Fruit fly (Drosophila melanogaster) S2 (cell line): Measurements from ENCODE around the gene CG2260.

Experiments used
- CG8478 ChIP-seq: fragments of >200 bp; optimal IDR thresholded peaks from 2 replicates; lab custom pipeline; 2018
- CTCF ChIP-seq, 2 experiments: fragments of >200 bp; optimal IDR thresholded peaks; 2 replicates each; lab custom pipeline; 2018

DNA sequence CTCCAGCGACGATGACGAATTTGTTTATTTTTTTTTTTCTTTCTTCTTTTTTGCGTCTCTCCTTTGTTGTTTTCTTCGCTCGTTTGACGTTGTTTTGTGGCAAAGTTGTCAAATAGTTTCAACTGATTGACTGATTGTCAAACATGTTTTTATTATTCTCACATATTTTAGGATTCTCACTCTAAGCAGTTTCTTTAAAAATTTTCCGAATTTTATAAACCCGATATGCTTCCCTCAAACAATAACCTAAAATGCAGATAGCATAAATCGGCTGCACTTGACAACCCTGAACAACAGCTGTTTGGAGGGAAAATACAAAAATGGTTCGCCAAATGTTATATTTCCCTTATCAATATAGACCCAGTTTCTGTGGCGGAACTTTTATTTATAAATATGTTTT is 22.6 kb upstream of the CG2260 start, which contains the start of gene CG17982:
- TF ChIP-seq CTCF (optimal IDR thresholded peaks at IDR 0.05; lab: Kevin White, UChicago): no peak
- TF ChIP-seq CG8478 (lab: Kevin White, UChicago): no peak
